Fruit fly (Drosophila melanogaster) whole organism, pupa: ENCODE measurements around the gene vilya.
A peak's percentile ranks its signal among the peaks of the same experiment; 100 is the strongest.

Experiments used
- CG10348 ChIP-seq: fragments of 200-800 bp; sonication (Bioruptor generic); IDR thresholded peaks from 2 replicates; pipeline ENCODE4 v1.3.6; 2022; ENCODE audit warnings: missing biosample characterization, missing genetic modification characterization
- CG12605 ChIP-seq: fragments of 200-800 bp; sonication (Bioruptor generic); IDR thresholded peaks from 2 replicates; pipeline ENCODE4 v1.3.6; 2022; ENCODE audit warnings: missing biosample characterization, missing genetic modification characterization
- CG15710 ChIP-seq: fragments of 200-800 bp; sonication (Bioruptor generic); optimal IDR thresholded peaks from 2 replicates; lab custom pipeline; 2018; ENCODE audit warnings: missing biosample characterization, mild to moderate bottlenecking, missing genetic modification characterization, moderate library complexity
- CG32121 ChIP-seq: fragments of 200-800 bp; sonication (Bioruptor generic); IDR thresholded peaks from 2 replicates; pipeline ENCODE4 v1.3.6; 2022; ENCODE audit warnings: missing biosample characterization, missing genetic modification characterization
- CG4496 ChIP-seq: fragments of 200-800 bp; sonication (Bioruptor generic); IDR thresholded peaks from 3 replicates; pipeline ENCODE4 v1.3.6; 2022; ENCODE audit warnings: missing biosample characterization, missing genetic modification characterization
- CG8159 ChIP-seq: fragments of 200-800 bp; sonication (Bioruptor generic); optimal IDR thresholded peaks from 3 replicates; lab custom pipeline; 2018; ENCODE audit warnings: missing biosample characterization, mild to moderate bottlenecking, missing genetic modification characterization, moderate library complexity
- CG8301 ChIP-seq: fragments of 200-800 bp; sonication (Bioruptor generic); optimal IDR thresholded peaks from 2 replicates; lab custom pipeline; 2018; ENCODE audit warnings: missing biosample characterization, mild to moderate bottlenecking, missing genetic modification characterization
- D1 ChIP-seq: fragments of 200-800 bp; sonication (Bioruptor generic); optimal IDR thresholded peaks from 2 replicates; lab custom pipeline; 2018; ENCODE audit warnings: missing biosample characterization, mild to moderate bottlenecking, missing genetic modification characterization, moderate library complexity
- Ets98B ChIP-seq: fragments of 200-800 bp; sonication (Bioruptor generic); IDR thresholded peaks from 2 replicates; pipeline ENCODE4 v1.3.6; 2022; ENCODE audit warnings: missing biosample characterization, missing genetic modification characterization
- Snoo ChIP-seq: fragments of 200-800 bp; sonication (Bioruptor generic); optimal IDR thresholded peaks from 3 replicates; lab custom pipeline; 2017; ENCODE audit warnings: missing biosample characterization, mild to moderate bottlenecking, missing genetic modification characterization, inconsistent platforms

dm6 chrX:2714730-2715129, 11.7 kb upstream of the vilya start:
- no peak for TF ChIP-seq D1 (tag; lab: Kevin White, UChicago)
- no peak for TF ChIP-seq CG12605 (GFP tag; lab: Robert Waterston, UW)
- TF ChIP-seq CG4496 = 0 out of 3 replicates have a peak, but pooled peaks have one; percentile 17
- TF ChIP-seq CG8159 (tag; lab: Kevin White, UChicago) = no peak
- TF ChIP-seq CG10348 = no peak
- no peak for TF ChIP-seq Snoo (tag; lab: Kevin White, UChicago)
- no peak for TF ChIP-seq CG15710 (tag; lab: Kevin White, UChicago)
- TF ChIP-seq Ets98B (GFP tag; lab: Robert Waterston, UW) = 0 out of 2 replicates have a peak, but pooled peaks have one; percentile 8
- no peak for TF ChIP-seq CG8301
- no peak for TF ChIP-seq CG32121 (GFP tag; lab: Robert Waterston, UW)
